Fruit fly (Drosophila melanogaster) whole organism, adult: ENCODE results near the gene CG32270.

Source experiments
- CG11617 ChIP-seq: fragments of 200-800 bp; sonication (Bioruptor generic); optimal IDR thresholded peaks from 2 replicates; lab custom pipeline; 2017; ENCODE audit warnings: mild to moderate bottlenecking, missing biosample characterization, missing genetic modification reagents, missing genetic modification characterization
- CG12768 ChIP-seq: fragments of 200-800 bp; sonication (Bioruptor generic); optimal IDR thresholded peaks from 2 replicates; lab custom pipeline; 2017; ENCODE audit warnings: missing biosample characterization, missing genetic modification characterization, mild to moderate bottlenecking, moderate library complexity, missing genetic modification reagents
- CG14711 ChIP-seq: fragments of 200-800 bp; sonication (Bioruptor generic); optimal IDR thresholded peaks from 2 replicates; lab custom pipeline; 2018; ENCODE audit warnings: missing biosample characterization, mild to moderate bottlenecking, missing genetic modification characterization, moderate library complexity
- CG1620 ChIP-seq: fragments of 200-800 bp; sonication (Bioruptor generic); optimal IDR thresholded peaks from 2 replicates; lab custom pipeline; 2016; ENCODE audit warnings: missing biosample characterization, missing genetic modification characterization
- CG33017 ChIP-seq: fragments of 200-800 bp; sonication (Bioruptor generic); optimal IDR thresholded peaks from 2 replicates; lab custom pipeline; 2018; ENCODE audit warnings: missing biosample characterization, mild to moderate bottlenecking, missing genetic modification characterization, moderate library complexity
- CG5204 ChIP-seq: fragments of 200-800 bp; sonication (Bioruptor generic); optimal IDR thresholded peaks from 2 replicates; lab custom pipeline; 2016; ENCODE audit warnings: missing biosample characterization, missing genetic modification characterization
- CG7045 ChIP-seq: fragments of 200-800 bp; sonication (Bioruptor generic); optimal IDR thresholded peaks from 2 replicates; lab custom pipeline; 2017; ENCODE audit warnings: missing biosample characterization, mild to moderate bottlenecking, missing genetic modification characterization
- CG7101 ChIP-seq: fragments of 200-800 bp; sonication (Bioruptor generic); optimal IDR thresholded peaks from 2 replicates; lab custom pipeline; 2018; ENCODE audit warnings: missing biosample characterization, mild to moderate bottlenecking, missing genetic modification characterization, moderate library complexity
- Clk ChIP-seq: fragments of 200-800 bp; sonication (Bioruptor generic); optimal IDR thresholded peaks from 2 replicates; lab custom pipeline; 2017; ENCODE audit warnings: missing biosample characterization, missing genetic modification characterization
- Crg-1 ChIP-seq: fragments of 200-800 bp; sonication (Bioruptor generic); optimal IDR thresholded peaks from 2 replicates; lab custom pipeline; 2016; ENCODE audit warnings: missing biosample characterization, missing genetic modification characterization
- Hr96 ChIP-seq: fragments of 200-800 bp; sonication (Bioruptor generic); optimal IDR thresholded peaks from 2 replicates; lab custom pipeline; 2016; ENCODE audit warnings: missing biosample characterization, missing genetic modification characterization
- Mnt ChIP-seq: fragments of 200-800 bp; sonication (Bioruptor generic); optimal IDR thresholded peaks from 2 replicates; lab custom pipeline; 2016; ENCODE audit warnings: missing biosample characterization, mild to moderate bottlenecking, missing genetic modification characterization
- bab1 ChIP-seq: fragments of 200-800 bp; sonication (Bioruptor generic); optimal IDR thresholded peaks from 3 replicates; lab custom pipeline; 2019; ENCODE audit warnings: missing biosample characterization, mild to moderate bottlenecking, missing genetic modification characterization, moderate library complexity
- cic ChIP-seq: fragments of 200-800 bp; sonication (Bioruptor generic); optimal IDR thresholded peaks from 2 replicates; lab custom pipeline; 2017; ENCODE audit warnings: missing biosample characterization, mild to moderate bottlenecking, missing genetic modification characterization, moderate library complexity
- cnc ChIP-seq, 2 experiments: fragments of >200 bp; optimal IDR thresholded peaks; 2 replicates each; lab custom pipeline; 2017
- kay ChIP-seq: fragments of 200-800 bp; sonication (Bioruptor generic); peaks from one replicate; lab custom pipeline; 2016; ENCODE audit warnings: missing biosample characterization, missing genetic modification characterization, borderline replicate concordance
- ovo ChIP-seq: fragments of 200-800 bp; sonication (Bioruptor generic); optimal IDR thresholded peaks from 2 replicates; lab custom pipeline; 2016; ENCODE audit warnings: missing biosample characterization, missing genetic modification characterization
- pad ChIP-seq: fragments of 200-800 bp; sonication (Bioruptor generic); optimal IDR thresholded peaks from 3 replicates; lab custom pipeline; 2017; ENCODE audit warnings: missing biosample characterization, missing genetic modification characterization, mild to moderate bottlenecking, moderate library complexity, missing genetic modification reagents
- tj ChIP-seq: fragments of 200-800 bp; sonication (Bioruptor generic); optimal IDR thresholded peaks from 3 replicates; lab custom pipeline; 2017; ENCODE audit warnings: missing biosample characterization, mild to moderate bottlenecking, missing genetic modification characterization, moderate library complexity
- toe ChIP-seq: fragments of 200-800 bp; sonication (Bioruptor generic); optimal IDR thresholded peaks from 2 replicates; lab custom pipeline; 2016; ENCODE audit warnings: missing biosample characterization, missing genetic modification characterization

The CG32270 gene

dm6 chr3L:3240597-3241367 is 32.0 kb upstream of the CG32270 start:
- TF ChIP-seq kay (GFP tag; lab: Kevin White, UChicago) (peak; percentile 9), ovo (GFP tag; lab: Kevin White, UChicago) (no peak), tj (GFP tag; lab: Kevin White, UChicago) (peak; percentile 48), CG33017 (tag; lab: Kevin White, UChicago) (no peak)

dm6 chr3L:3239785-3240596 is 31.2 kb upstream of the CG32270 start:
- TF ChIP-seq Mnt = no peak
- no peak for TF ChIP-seq CG14711 (tag; lab: Kevin White, UChicago)
- no peak for TF ChIP-seq CG1620 (GFP tag; lab: Kevin White, UChicago)
- peak; percentile 50 for TF ChIP-seq CG7101
- peak; percentile 80 for TF ChIP-seq tj (GFP tag; lab: Kevin White, UChicago)
- TF ChIP-seq CG33017 (tag; lab: Kevin White, UChicago) = peak; percentile 40
- TF ChIP-seq cic = no peak
- TF ChIP-seq CG11617 (GFP tag; lab: Kevin White, UChicago) = peak; percentile 28
- TF ChIP-seq pad (GFP tag; lab: Kevin White, UChicago) = no peak
- no peak for TF ChIP-seq Clk
- no peak for TF ChIP-seq bab1 (GFP tag; lab: Kevin White, UChicago)

dm6 chr3L:3239033-3239752 is 30.4 kb upstream of the CG32270 start, which contains the start of gene CG17746:
Gene CG17746 (minus strand): TSS chr3L:3239578.
- TF ChIP-seq toe (GFP tag; lab: Kevin White, UChicago) (no peak), bab1 (GFP tag; lab: Kevin White, UChicago) (peak; percentile 78), cic (peak; percentile 12), Clk (peak; percentile 4), cnc (optimal IDR thresholded peaks at IDR 0.05; lab: Kevin White, UChicago) (no peak), CG7101 (peak; percentile 23), ovo (GFP tag; lab: Kevin White, UChicago) (peak; percentile 9), CG33017 (tag; lab: Kevin White, UChicago) (no peak), Hr96 (GFP tag; lab: Kevin White, UChicago) (no peak), CG1620 (GFP tag; lab: Kevin White, UChicago) (peak; percentile 79), Crg-1 (GFP tag; lab: Kevin White, UChicago) (peak; percentile 81), CG12768 (GFP tag; lab: Kevin White, UChicago) (no peak), Mnt (peak; percentile 81), CG7045 (GFP tag; lab: Kevin White, UChicago) (peak; percentile 10), pad (GFP tag; lab: Kevin White, UChicago) (peak; percentile 42), CG14711 (tag; lab: Kevin White, UChicago) (peak; percentile 21)

- TF ChIP-seq toe (GFP tag; lab: Kevin White, UChicago) (no peak), cic (peak; percentile 59)
Measured at dm6 chr3L:3236319-3236718, 27.5 kb upstream of the CG32270 start.

- no peak for TF ChIP-seq CG7045 (GFP tag; lab: Kevin White, UChicago)
- peak; percentile 32 for TF ChIP-seq tj (GFP tag; lab: Kevin White, UChicago)
Measured at dm6 chr3L:3226458-3226783, 17.6 kb upstream of the CG32270 start.

- TF ChIP-seq tj (GFP tag; lab: Kevin White, UChicago) (no peak), CG11617 (GFP tag; lab: Kevin White, UChicago) (peak; percentile 49), pad (GFP tag; lab: Kevin White, UChicago) (peak; percentile 26), CG7101 (peak; percentile 25), Mnt (peak; percentile 72), Clk (no peak), Crg-1 (GFP tag; lab: Kevin White, UChicago) (peak; percentile 13), CG7045 (GFP tag; lab: Kevin White, UChicago) (peak; percentile 32), cic (peak; percentile 72), CG33017 (tag; lab: Kevin White, UChicago) (peak; percentile 44), CG5204 (no peak), CG12768 (GFP tag; lab: Kevin White, UChicago) (peak; percentile 67), kay (GFP tag; lab: Kevin White, UChicago) (no peak), Hr96 (GFP tag; lab: Kevin White, UChicago) (no peak), ovo (GFP tag; lab: Kevin White, UChicago) (no peak)
Measured at dm6 chr3L:3225769-3226457, 17.1 kb upstream of the CG32270 start.
